Fruit fly (Drosophila melanogaster): Measurements from ENCODE around the gene CG12535.

CG12535 gene

dm6 chrX:3380981-3381380 lies 67.8 kb downstream of the CG12535 start (continued):
- TF ChIP-seq CoRest (tag; optimal IDR thresholded peaks at IDR 0.05), result peak; percentile 10
- no peak for TF ChIP-seq tap (tag; optimal IDR thresholded peaks at IDR 0.05)
- peak; percentile 9 for TF ChIP-seq CG12155 (GFP tag; optimal IDR thresholded peaks at IDR 0.05)
- TF ChIP-seq ato (GFP tag; IDR thresholded peaks at IDR 0.05; ENCODE audit: partially characterized antibody), result no peak
- TF ChIP-seq salm (tag; optimal IDR thresholded peaks at IDR 0.05), result no peak
- TF ChIP-seq gcm2 (GFP tag; optimal IDR thresholded peaks at IDR 0.05), result no peak
- no peak for TF ChIP-seq Dad (GFP tag; optimal IDR thresholded peaks at IDR 0.05)
- no peak for TF ChIP-seq CG33213 (GFP tag; optimal IDR thresholded peaks at IDR 0.05)
- TF ChIP-seq CG31365 (tag; optimal IDR thresholded peaks at IDR 0.05), result no peak
- TF ChIP-seq disco-r (GFP tag; optimal IDR thresholded peaks at IDR 0.05), result no peak
- TF ChIP-seq CG8765 (GFP tag; IDR thresholded peaks at IDR 0.05), result no peak
- no peak for TF ChIP-seq chif (GFP tag; optimal IDR thresholded peaks at IDR 0.05)
- no peak for TF ChIP-seq B-H2 (GFP tag; optimal IDR thresholded peaks at IDR 0.05)
- peak; percentile 6 to 35 for TF ChIP-seq Pdp1 (GFP tag; optimal IDR thresholded peaks at IDR 0.05)
- TF ChIP-seq Rx (GFP tag; IDR thresholded peaks at IDR 0.05), result peak; percentile 48
- TF ChIP-seq amos (GFP tag; IDR thresholded peaks at IDR 0.05; ENCODE audit: partially characterized antibody), result no peak
- no peak for TF ChIP-seq Dek (tag; optimal IDR thresholded peaks at IDR 0.05)
- TF ChIP-seq CG4328 (GFP tag; optimal IDR thresholded peaks at IDR 0.05), result no peak
- TF ChIP-seq CG6175 (GFP tag; IDR thresholded peaks at IDR 0.05), result no peak
- TF ChIP-seq Ravus (GFP tag; IDR thresholded peaks at IDR 0.05), result no peak; the same call in 1 of the 2 replicates
- TF ChIP-seq fd3F (GFP tag; optimal IDR thresholded peaks at IDR 0.05), result no peak
- no peak for TF ChIP-seq CG10654 (GFP tag; optimal IDR thresholded peaks at IDR 0.05)
- TF ChIP-seq CG11247 (GFP tag; IDR thresholded peaks at IDR 0.05), result peak; percentile 60
- TF ChIP-seq Dll (GFP tag; IDR thresholded peaks at IDR 0.05; ENCODE audit: partially characterized antibody), result no peak
- TF ChIP-seq HLH4C (GFP tag; IDR thresholded peaks at IDR 0.05; ENCODE audit: partially characterized antibody), result no peak
- no peak for TF ChIP-seq Dip2 (GFP tag; IDR thresholded peaks at IDR 0.05)
- TF ChIP-seq CG10147 (GFP tag; optimal IDR thresholded peaks at IDR 0.05), result peak; percentile 32
- TF ChIP-seq jing (GFP tag; optimal IDR thresholded peaks at IDR 0.05), result no peak

dm6 chrX:3380198-3380597 lies 68.5 kb downstream of the CG12535 start:
- TF ChIP-seq Med (GFP tag), result peak; percentile 57
- peak; percentile 2 for TF ChIP-seq CG1603 (tag; optimal IDR thresholded peaks at IDR 0.05)
- peak in 1 of 2 experiments; percentile 39 for TF ChIP-seq bsh (GFP tag; optimal IDR thresholded peaks at IDR 0.05)
- no peak for TF ChIP-seq CG34224 (GFP tag; IDR thresholded peaks at IDR 0.05; ENCODE audit: partially characterized antibody)
- peak; percentile 68; the same call in 1 of the 2 replicates for TF ChIP-seq CG11696 (GFP tag; IDR thresholded peaks at IDR 0.05)
- no peak for TF ChIP-seq CG8281 (tag; optimal IDR thresholded peaks at IDR 0.05)
- TF ChIP-seq twi (tag; optimal IDR thresholded peaks at IDR 0.05), result peak; percentile 85
- peak; percentile 82 for TF ChIP-seq Drgx (GFP tag; IDR thresholded peaks at IDR 0.05)
- TF ChIP-seq sens (GFP tag), result peak; percentile 45

dm6 chrX:3379364-3379983 lies 69.3 kb downstream of the CG12535 start:
- TF ChIP-seq CG18619 (GFP tag; optimal IDR thresholded peaks at IDR 0.05), result no peak
- TF ChIP-seq CG12942 (GFP tag; optimal IDR thresholded peaks at IDR 0.05), result no peak
- TF ChIP-seq ro (GFP tag; IDR thresholded peaks at IDR 0.05), result no peak
- TF ChIP-seq mam (GFP tag; optimal IDR thresholded peaks at IDR 0.05), result no peak
- no peak for TF ChIP-seq en (GFP tag; optimal IDR thresholded peaks at IDR 0.05)
- no peak for TF ChIP-seq nom (GFP tag; optimal IDR thresholded peaks at IDR 0.05)
- TF ChIP-seq CG9727 (GFP tag; optimal IDR thresholded peaks at IDR 0.05), result peak; percentile 33
- TF ChIP-seq CG13624 (GFP tag; optimal IDR thresholded peaks at IDR 0.05), result peak; percentile 55
- TF ChIP-seq ERR (GFP tag; optimal IDR thresholded peaks at IDR 0.05), result peak; percentile 5
- TF ChIP-seq CG11695 (GFP tag; IDR thresholded peaks at IDR 0.05), result no peak
- no peak for TF ChIP-seq CG1024 (GFP tag; IDR thresholded peaks at IDR 0.05)
- TF ChIP-seq CG43689 (GFP tag; IDR thresholded peaks at IDR 0.05), result no peak
- no peak for TF ChIP-seq CG3847 (GFP tag; IDR thresholded peaks at IDR 0.05)
- TF ChIP-seq Med (GFP tag), result peak; percentile 76
